Fruit fly (Drosophila melanogaster): ENCODE measurements around the gene pHCl-2.

pHCl-2 gene

DNA sequence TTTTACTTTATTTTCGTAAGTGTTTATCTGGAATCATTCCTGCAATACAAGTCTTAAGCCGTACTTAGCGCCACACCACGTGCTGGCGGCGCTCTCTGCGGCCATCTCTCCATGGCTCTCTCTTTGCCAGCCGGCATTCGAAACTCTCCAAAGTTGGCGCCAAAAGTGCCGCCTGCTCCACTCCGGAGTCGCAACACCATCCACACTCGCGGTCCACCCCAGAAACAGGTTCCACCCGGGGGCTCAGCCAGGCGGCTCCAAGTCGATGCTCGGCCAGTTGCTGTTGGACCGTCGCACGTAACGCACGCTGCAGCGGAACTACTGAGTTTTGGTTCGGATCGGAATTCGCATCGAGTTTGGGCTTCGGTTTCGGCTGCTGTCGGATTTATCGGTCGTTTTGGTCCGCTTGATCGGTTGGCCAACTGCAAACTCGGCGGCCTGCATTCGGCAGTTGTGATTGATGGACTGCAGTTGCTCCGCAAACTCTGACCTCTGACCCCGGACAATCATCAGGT, 5.8 kb upstream of the pHCl-2 start, which contains the start of gene CG34347 (continued):
- TF ChIP-seq spab (GFP tag; optimal IDR thresholded peaks at IDR 0.05), result no peak
- no peak for TF ChIP-seq achi (GFP tag; optimal IDR thresholded peaks at IDR 0.05)
- peak; percentile 62; the same call in 1 of the 3 replicates for TF ChIP-seq CG6163 (GFP tag; IDR thresholded peaks at IDR 0.05)
- peak; percentile 33 for TF ChIP-seq CG7368 (GFP tag; optimal IDR thresholded peaks at IDR 0.05)
- TF ChIP-seq Hr38 (GFP tag; optimal IDR thresholded peaks at IDR 0.05), result no peak
- TF ChIP-seq dsx (GFP tag; optimal IDR thresholded peaks at IDR 0.05; ENCODE audit: poor library complexity, severe bottlenecking), result peak; percentile 42
- TF ChIP-seq Sox15 (GFP tag; optimal IDR thresholded peaks at IDR 0.05), result no peak
- TF ChIP-seq Smox (GFP tag; optimal IDR thresholded peaks at IDR 0.05), result no peak
- TF ChIP-seq salr (GFP tag; optimal IDR thresholded peaks at IDR 0.05), result peak in 1 of 2 experiments; percentile 4
- no peak for TF ChIP-seq Gug (GFP tag; IDR thresholded peaks at IDR 0.05)
- no peak for TF ChIP-seq Lpt (GFP tag; optimal IDR thresholded peaks at IDR 0.05)
- TF ChIP-seq vri (GFP tag; optimal IDR thresholded peaks at IDR 0.05), result peak; percentile 40
- no peak for TF ChIP-seq CG11762 (GFP tag; optimal IDR thresholded peaks at IDR 0.05; ENCODE audit: insufficient read depth)
- peak; percentile 50 for TF ChIP-seq Eip78C (GFP tag)
- no peak for TF ChIP-seq fd59A (GFP tag; optimal IDR thresholded peaks at IDR 0.05)
- no peak for TF ChIP-seq Met (GFP tag; optimal IDR thresholded peaks at IDR 0.05)
- peak; percentile 68 for TF ChIP-seq eg (GFP tag; IDR thresholded peaks at IDR 0.05)
- no peak for TF ChIP-seq dac (GFP tag; optimal IDR thresholded peaks at IDR 0.05)

DNA sequence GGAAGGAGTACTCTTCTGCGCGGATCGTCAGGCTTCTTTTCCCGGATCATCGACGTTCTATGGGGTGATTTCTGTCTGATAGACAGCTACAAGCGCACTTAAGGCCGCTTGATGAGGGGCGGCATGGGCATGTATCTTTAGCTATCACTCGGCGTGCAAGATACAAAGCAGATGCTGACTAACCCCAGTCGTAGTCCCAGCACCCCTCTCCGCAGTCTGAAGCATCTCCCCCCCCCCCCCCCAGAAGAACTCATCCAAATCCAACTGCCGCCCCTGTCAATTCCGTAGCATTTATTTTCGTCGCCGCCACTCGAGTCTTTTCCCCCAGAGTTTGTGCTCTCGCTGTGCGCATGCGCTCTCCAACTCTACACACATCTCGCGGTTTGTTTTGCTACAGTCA, 5.1 kb upstream of the pHCl-2 start:
- TF ChIP-seq CG6163 (GFP tag; IDR thresholded peaks at IDR 0.05) (0 out of 3 replicates have a peak, but pooled peaks have one; percentile 19), Hr39 (GFP tag; optimal IDR thresholded peaks at IDR 0.05) (no peak), topi (GFP tag; optimal IDR thresholded peaks at IDR 0.05) (no peak), CG11294 (GFP tag; IDR thresholded peaks at IDR 0.05) (0 out of 2 replicates have a peak, but pooled peaks have one; percentile 26), dac (GFP tag; optimal IDR thresholded peaks at IDR 0.05) (no peak), Ets21C (GFP tag; optimal IDR thresholded peaks at IDR 0.05) (no peak), Eip75B (GFP tag; optimal IDR thresholded peaks at IDR 0.05) (no peak), Met (GFP tag; optimal IDR thresholded peaks at IDR 0.05) (no peak), CG8632 (GFP tag; optimal IDR thresholded peaks at IDR 0.05) (no peak), Sox14 (GFP tag; optimal IDR thresholded peaks at IDR 0.05) (no peak), lz (GFP tag; optimal IDR thresholded peaks at IDR 0.05) (no peak), CG6792 (GFP tag; optimal IDR thresholded peaks at IDR 0.05) (no peak), net (GFP tag; optimal IDR thresholded peaks at IDR 0.05) (peak; percentile 13)

DNA sequence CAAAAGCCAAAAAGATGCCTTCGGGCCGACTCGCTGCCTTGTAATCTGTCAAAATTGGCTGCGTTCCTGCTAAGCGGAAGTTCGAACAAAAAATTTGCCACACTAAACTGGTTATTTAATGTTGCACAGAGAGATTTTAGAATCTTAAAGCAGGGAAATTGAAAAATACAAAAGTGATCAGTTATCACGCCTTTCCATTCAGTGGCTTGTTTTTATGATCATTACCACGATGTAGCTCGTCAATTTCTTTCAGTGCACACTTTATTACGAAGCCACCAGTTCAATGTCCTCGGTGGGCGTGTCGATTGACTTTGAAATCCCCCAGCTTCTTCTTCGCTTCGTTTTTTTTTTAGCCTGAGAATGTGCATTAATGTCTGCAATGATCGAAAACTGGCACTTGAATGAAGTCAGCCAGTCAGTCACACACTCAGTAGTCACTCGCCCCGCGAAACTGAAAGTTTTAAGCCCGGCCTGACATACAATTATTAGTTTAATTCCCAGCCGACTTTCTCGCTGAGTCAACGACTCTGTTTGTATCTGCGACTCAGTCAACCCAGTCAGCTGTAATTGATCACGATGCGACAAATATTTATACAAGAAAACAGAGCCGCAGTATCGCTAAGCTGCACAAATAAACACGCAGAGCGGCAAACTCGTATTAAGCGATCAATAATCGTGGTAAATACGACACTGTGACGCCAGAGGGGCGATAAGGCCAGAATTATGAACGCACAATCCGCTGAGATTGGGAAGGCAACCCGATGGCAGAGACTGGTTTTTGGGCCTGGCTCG, 3.9 kb upstream of the pHCl-2 start:
- TF ChIP-seq svp (GFP tag) (peak; percentile 93), Smox (GFP tag; optimal IDR thresholded peaks at IDR 0.05) (peak; percentile 72), CG9139 (GFP tag; optimal IDR thresholded peaks at IDR 0.05) (no peak), Met (GFP tag; optimal IDR thresholded peaks at IDR 0.05) (peak; percentile 84), CG11902 (GFP tag; optimal IDR thresholded peaks at IDR 0.05) (no peak), achi (GFP tag; optimal IDR thresholded peaks at IDR 0.05) (peak; percentile 21), CG16779 (tag; optimal IDR thresholded peaks at IDR 0.05) (no peak), Hr38 (GFP tag; optimal IDR thresholded peaks at IDR 0.05) (no peak), CG1621 (tag; optimal IDR thresholded peaks at IDR 0.05) (no peak), CG34406 (GFP tag; optimal IDR thresholded peaks at IDR 0.05) (peak; percentile 15), CG6792 (GFP tag; optimal IDR thresholded peaks at IDR 0.05) (peak; percentile 45), pdm3 (GFP tag; optimal IDR thresholded peaks at IDR 0.05) (no peak), CG8632 (GFP tag; optimal IDR thresholded peaks at IDR 0.05) (no peak), Eip78C (GFP tag) (peak; percentile 60), cyc (GFP tag; optimal IDR thresholded peaks at IDR 0.05) (peak; percentile 81), CG6854 (GFP tag; optimal IDR thresholded peaks at IDR 0.05) (peak; percentile 39), CG15336 (GFP tag; IDR thresholded peaks at IDR 0.05) (no peak), fkh (GFP tag; optimal IDR thresholded peaks at IDR 0.05) (peak; percentile 69), topi (GFP tag; optimal IDR thresholded peaks at IDR 0.05) (peak; percentile 84), Eip93F (GFP tag; optimal IDR thresholded peaks at IDR 0.05) (peak; percentile 64), CG11762 (GFP tag; optimal IDR thresholded peaks at IDR 0.05; ENCODE audit: insufficient read depth) (no peak), CG31627 (GFP tag; optimal IDR thresholded peaks at IDR 0.05) (peak; percentile 81), Ets21C (GFP tag; optimal IDR thresholded peaks at IDR 0.05) (peak; percentile 73), CG32006 (GFP tag; optimal IDR thresholded peaks at IDR 0.05) (peak; percentile 24), CG8319 (GFP tag; optimal IDR thresholded peaks at IDR 0.05) (no peak), Ets96B (tag; optimal IDR thresholded peaks at IDR 0.05) (no peak), CG6276 (GFP tag; optimal IDR thresholded peaks at IDR 0.05) (no peak), Sox102F (GFP tag; optimal IDR thresholded peaks at IDR 0.05) (peak; percentile 84), CG7368 (GFP tag; optimal IDR thresholded peaks at IDR 0.05) (no peak)
